Worm (Caenorhabditis elegans) whole organism, L4 larva: ENCODE results near the gene unc-1.
A peak's percentile ranks its signal among the peaks of the same experiment; 100 is the strongest.

Source experiments
- F10B5.3 ChIP-seq: sonication (generic microtip); optimal IDR thresholded peaks from 2 replicates; lab custom pipeline; 2016; ENCODE audit warnings: mild to moderate bottlenecking, missing genetic modification characterization, missing compliant biosample characterization
- F26F4.8 ChIP-seq: fragments of 200-800 bp; sonication (Bioruptor generic); conservative IDR thresholded peaks from 2 replicates; pipeline ENCODE4 v1.3.6; 2022; ENCODE audit warnings: missing genetic modification characterization, missing compliant biosample characterization
- F37D6.2 ChIP-seq: sonication (generic microtip); optimal IDR thresholded peaks from 2 replicates; lab custom pipeline; 2016; ENCODE audit warnings: mild to moderate bottlenecking, missing genetic modification characterization, missing compliant biosample characterization
- R02D3.7 ChIP-seq: fragments of 150-350 bp; sonication (generic microtip); optimal IDR thresholded peaks from 3 replicates; lab custom pipeline; 2014; ENCODE audit warnings: missing biosample characterization, missing genetic modification characterization
- Y75B8A.6 ChIP-seq: fragments of 200-800 bp; sonication (Bioruptor generic); IDR thresholded peaks from 2 replicates; pipeline ENCODE4 v1.3.6; 2022; ENCODE audit warnings: missing genetic modification reagents, missing genetic modification characterization, missing compliant biosample characterization
- ZK546.5 ChIP-seq, 2 experiments: sonication (generic microtip); optimal IDR thresholded peaks; 2 replicates each; lab custom pipeline; 2017; ENCODE audit warnings: missing biosample characterization in 2 of 2, missing genetic modification characterization in 2 of 2
- aha-1 ChIP-seq: fragments of 150-350 bp; peaks from one replicate; lab custom pipeline; 2014; ENCODE audit warnings: missing biosample characterization, missing genetic modification characterization
- ama-1 ChIP-seq: fragments of 150-350 bp; optimal IDR thresholded peaks from 2 replicates; lab custom pipeline; 2014; ENCODE audit warnings: inconsistent platforms, mixed read lengths
- ceh-44 ChIP-seq: fragments of 200-800 bp; sonication (Bioruptor generic); IDR thresholded peaks from 2 replicates; pipeline ENCODE4 v1.3.6; 2022; ENCODE audit warnings: missing genetic modification reagents, missing genetic modification characterization, missing compliant biosample characterization
- ceh-82 ChIP-seq: sonication (generic microtip); optimal IDR thresholded peaks from 2 replicates; lab custom pipeline; 2017; ENCODE audit warnings: missing biosample characterization, missing genetic modification characterization
- cey-2 ChIP-seq: sonication (generic microtip); optimal IDR thresholded peaks from 3 replicates; lab custom pipeline; 2017; ENCODE audit warnings: missing genetic modification characterization, mild to moderate bottlenecking, missing compliant biosample characterization, antibody characterized with exemption, borderline replicate concordance; ENCODE audit not compliant: insufficient read depth
- ctbp-1 ChIP-seq: fragments of 200-800 bp; sonication (Bioruptor generic); IDR thresholded peaks from 2 replicates; pipeline ENCODE4 v1.3.6; 2022; ENCODE audit warnings: missing genetic modification reagents, missing genetic modification characterization, missing compliant biosample characterization
- dmd-6 ChIP-seq: fragments of 200-800 bp; sonication (Bioruptor generic); IDR thresholded peaks from 2 replicates; pipeline ENCODE4 v1.3.6; 2022; ENCODE audit warnings: missing genetic modification reagents, missing genetic modification characterization, missing compliant biosample characterization
- dmd-8 ChIP-seq: fragments of 200-800 bp; sonication (Bioruptor generic); IDR thresholded peaks from 2 replicates; pipeline ENCODE4 v1.3.6; 2022; ENCODE audit warnings: missing genetic modification characterization, missing compliant biosample characterization
- dmd-9 ChIP-seq: fragments of 200-800 bp; sonication (Bioruptor generic); IDR thresholded peaks from 2 replicates; pipeline ENCODE4 v1.3.6; 2022; ENCODE audit warnings: missing genetic modification reagents, missing genetic modification characterization, missing compliant biosample characterization
- egl-43 ChIP-seq: fragments of 200-800 bp; sonication (Bioruptor generic); IDR thresholded peaks from 2 replicates; pipeline ENCODE4 v1.3.6; 2022; ENCODE audit warnings: missing genetic modification reagents, missing genetic modification characterization, missing compliant biosample characterization
- fkh-10 ChIP-seq: fragments of 150-350 bp; optimal IDR thresholded peaks from 2 replicates; lab custom pipeline; 2014; ENCODE audit warnings: missing biosample characterization, missing genetic modification reagents, missing genetic modification characterization
- fos-1 ChIP-seq: fragments of 150-350 bp; optimal IDR thresholded peaks from 2 replicates; lab custom pipeline; 2014; ENCODE audit warnings: missing biosample characterization, missing genetic modification characterization
- hif-1 ChIP-seq, 2 experiments: sonication (generic microtip); optimal IDR thresholded peaks; 2 replicates each; lab custom pipeline; 2016 to 2017; ENCODE audit warnings: missing compliant biosample characterization in 2 of 2, missing genetic modification characterization in 2 of 2, missing genetic modification reagents in 2 of 2, missing genotype in 2 of 2, mild to moderate bottlenecking in 1 of 2
- hlh-11 ChIP-seq: fragments of 200-800 bp; sonication (Bioruptor generic); optimal IDR thresholded peaks from 2 replicates; lab custom pipeline; 2018; ENCODE audit warnings: mild to moderate bottlenecking, missing genetic modification characterization, missing compliant biosample characterization
- hlh-30 ChIP-seq: sonication (generic microtip); optimal IDR thresholded peaks from 2 replicates; lab custom pipeline; 2017; ENCODE audit warnings: antibody characterized with exemption, mild to moderate bottlenecking, missing genetic modification characterization, missing compliant biosample characterization; ENCODE audit not compliant: insufficient read depth
- lin-38 ChIP-seq: fragments of 200-800 bp; sonication (Bioruptor generic); IDR thresholded peaks from 2 replicates; pipeline ENCODE4 v1.3.6; 2022; ENCODE audit warnings: missing genetic modification reagents, missing genetic modification characterization, missing compliant biosample characterization
- lin-39 ChIP-seq: fragments of 150-350 bp; optimal IDR thresholded peaks from 2 replicates; lab custom pipeline; 2014; ENCODE audit warnings: missing biosample characterization, missing genetic modification reagents, missing genetic modification characterization
- madf-9 ChIP-seq: fragments of 200-800 bp; sonication (Bioruptor generic); conservative IDR thresholded peaks from 2 replicates; pipeline ENCODE4 v1.3.6; 2022; ENCODE audit warnings: missing genetic modification reagents, missing genetic modification characterization, missing compliant biosample characterization
- mdl-1 ChIP-seq, 2 experiments: fragments of 150-350 bp in 1 of 2; sonication (generic microtip) in 1 of 2; optimal IDR thresholded peaks; 2 replicates each; lab custom pipeline; 2014 to 2017; ENCODE audit warnings: missing biosample characterization in 2 of 2, missing genetic modification characterization in 2 of 2
- mdt-29 ChIP-seq: fragments of 200-800 bp; sonication (Bioruptor generic); IDR thresholded peaks from 2 replicates; pipeline ENCODE4 v1.3.6; 2022; ENCODE audit warnings: missing genetic modification reagents, missing genetic modification characterization, missing compliant biosample characterization
- mep-1 ChIP-seq: fragments of 150-350 bp; sonication (generic microtip); optimal IDR thresholded peaks from 3 replicates; lab custom pipeline; 2014; ENCODE audit warnings: missing biosample characterization, missing genetic modification characterization
- mxl-3 ChIP-seq: fragments of 200-800 bp; sonication (Bioruptor generic); optimal IDR thresholded peaks from 2 replicates; lab custom pipeline; 2018; ENCODE audit warnings: mild to moderate bottlenecking, missing genetic modification characterization, missing compliant biosample characterization
- nhr-111 ChIP-seq: fragments of 200-800 bp; sonication (Bioruptor generic); optimal IDR thresholded peaks from 2 replicates; lab custom pipeline; 2018; ENCODE audit warnings: mild to moderate bottlenecking, missing genetic modification characterization, missing compliant biosample characterization
- nhr-25 ChIP-seq: sonication (generic microtip); optimal IDR thresholded peaks from 2 replicates; lab custom pipeline; 2017; ENCODE audit warnings: missing genetic modification characterization, mild to moderate bottlenecking, missing compliant biosample characterization, antibody characterized with exemption, moderate library complexity, borderline replicate concordance; ENCODE audit not compliant: insufficient read depth
- nhr-48 ChIP-seq: sonication (generic microtip); optimal IDR thresholded peaks from 2 replicates; lab custom pipeline; 2016; ENCODE audit warnings: mild to moderate bottlenecking, missing genetic modification characterization, missing compliant biosample characterization
- nhr-77 ChIP-seq: fragments of 150-350 bp; optimal IDR thresholded peaks from 2 replicates; lab custom pipeline; 2014; ENCODE audit warnings: missing biosample characterization, missing genetic modification characterization
- php-3 ChIP-seq: fragments of 200-800 bp; sonication (Bioruptor generic); IDR thresholded peaks from 2 replicates; pipeline ENCODE4 v1.3.6; 2022; ENCODE audit warnings: missing genetic modification reagents, missing genetic modification characterization, missing compliant biosample characterization
- rbr-2 ChIP-seq: sonication (generic microtip); optimal IDR thresholded peaks from 2 replicates; lab custom pipeline; 2016; ENCODE audit warnings: missing genotype, missing genetic modification characterization, missing compliant biosample characterization
- saeg-2 ChIP-seq: fragments of 200-800 bp; sonication (Bioruptor generic); IDR thresholded peaks from 2 replicates; pipeline ENCODE4 v1.3.6; 2022; ENCODE audit warnings: missing genetic modification reagents, missing genetic modification characterization, missing compliant biosample characterization
- sdz-12 ChIP-seq: fragments of 200-800 bp; sonication (Bioruptor generic); optimal IDR thresholded peaks from 2 replicates; lab custom pipeline; 2018; ENCODE audit warnings: mild to moderate bottlenecking, missing genetic modification characterization, missing compliant biosample characterization
- set-16 ChIP-seq: fragments of 200-800 bp; sonication (Bioruptor generic); IDR thresholded peaks from 2 replicates; pipeline ENCODE4 v1.3.6; 2022; ENCODE audit warnings: missing genetic modification reagents, missing genetic modification characterization, missing compliant biosample characterization
- spr-1 ChIP-seq: sonication (generic microtip); optimal IDR thresholded peaks from 2 replicates; lab custom pipeline; 2016; ENCODE audit warnings: mild to moderate bottlenecking, missing genetic modification characterization, missing compliant biosample characterization
- spr-3 ChIP-seq: fragments of 200-800 bp; sonication (Bioruptor generic); optimal IDR thresholded peaks from 2 replicates; lab custom pipeline; 2018; ENCODE audit warnings: mild to moderate bottlenecking, missing genetic modification characterization, missing compliant biosample characterization
- tra-1 ChIP-seq: fragments of 200-800 bp; sonication (Bioruptor generic); IDR thresholded peaks from 2 replicates; pipeline ENCODE4 v1.3.6; 2022; ENCODE audit warnings: missing genetic modification reagents, missing genetic modification characterization, missing compliant biosample characterization
- unc-130 ChIP-seq: sonication (generic microtip); optimal IDR thresholded peaks from 2 replicates; lab custom pipeline; 2016; ENCODE audit warnings: missing genetic modification reagents, missing genetic modification characterization, missing compliant biosample characterization
- unc-62 ChIP-seq, 3 experiments: fragments of 150-350 bp in 1 of 3; sonication (generic microtip); optimal IDR thresholded peaks in 2 of 3; peaks in 1 of 3; 1 replicate in 1 of 3; 2 replicates in 2 of 3; lab custom pipeline; 2014 to 2017; ENCODE audit warnings: missing biosample characterization in 3 of 3, missing genetic modification characterization in 3 of 3, missing genetic modification reagents in 3 of 3, missing genotype in 1 of 3
- zag-1 ChIP-seq: fragments of 150-350 bp; optimal IDR thresholded peaks from 2 replicates; lab custom pipeline; 2014; ENCODE audit warnings: missing biosample characterization, missing genetic modification characterization
- zfp-2 ChIP-seq: sonication (generic microtip); optimal IDR thresholded peaks from 2 replicates; lab custom pipeline; 2016; ENCODE audit warnings: mild to moderate bottlenecking, missing genetic modification characterization, missing compliant biosample characterization
- zfp-3 ChIP-seq: fragments of 200-800 bp; sonication (Bioruptor generic); conservative IDR thresholded peaks from 2 replicates; pipeline ENCODE4 v1.3.6; 2022; ENCODE audit warnings: missing genetic modification reagents, missing genetic modification characterization, missing compliant biosample characterization
- zip-2 ChIP-seq: fragments of 150-350 bp; optimal IDR thresholded peaks from 2 replicates; lab custom pipeline; 2014; ENCODE audit warnings: missing biosample characterization, missing genetic modification characterization

The unc-1 gene

ce11 chrX:1064064-1064463, 1.8 kb upstream of the unc-1 start (continued):
- TF ChIP-seq zip-2 (tag; lab: Kevin White, UChicago) (no peak), ZK546.5 (tag; optimal IDR thresholded peaks at IDR 0.05; lab: Kevin White, UChicago) (no peak), ama-1 (lab: Kevin White, UChicago) (no peak), unc-130 (GFP tag; lab: Kevin White, UChicago) (no peak), zag-1 (tag; lab: Kevin White, UChicago) (no peak), F26F4.8 (GFP tag; lab: Robert Waterston, UW) (no peak), ctbp-1 (GFP tag; lab: Robert Waterston, UW) (peak; percentile 79), egl-43 (GFP tag; lab: Robert Waterston, UW) (no peak), set-16 (GFP tag; lab: Robert Waterston, UW) (peak; percentile 99), mxl-3 (GFP tag; lab: Kevin White, UChicago) (peak; percentile 66), mdt-29 (GFP tag; lab: Robert Waterston, UW) (no peak), F37D6.2 (tag; lab: Kevin White, UChicago) (peak; percentile 72), dmd-9 (GFP tag; lab: Robert Waterston, UW) (0 out of 2 replicates have a peak, but pooled peaks have one; percentile 36), zfp-3 (no peak), dmd-6 (peak; percentile 36), tra-1 (GFP tag; lab: Robert Waterston, UW) (0 out of 2 replicates have a peak, but pooled peaks have one; percentile 7), nhr-111 (GFP tag; lab: Kevin White, UChicago) (no peak), hlh-11 (tag; lab: Kevin White, UChicago) (peak; percentile 48), hif-1 (tag; optimal IDR thresholded peaks at IDR 0.05; lab: Kevin White, UChicago) (peak in 1 of 2 experiments; percentile 38), lin-38 (GFP tag; lab: Robert Waterston, UW) (0 out of 2 replicates have a peak, but pooled peaks have one; percentile 9), mdl-1 (tag; optimal IDR thresholded peaks at IDR 0.05; lab: Kevin White, UChicago) (peak in 1 of 2 experiments; percentile 70), lin-39 (tag; lab: Kevin White, UChicago) (peak; percentile 23), F10B5.3 (tag; lab: Kevin White, UChicago) (no peak), nhr-77 (no peak), hlh-30 (peak; percentile 69), rbr-2 (peak; percentile 83)

DNA sequence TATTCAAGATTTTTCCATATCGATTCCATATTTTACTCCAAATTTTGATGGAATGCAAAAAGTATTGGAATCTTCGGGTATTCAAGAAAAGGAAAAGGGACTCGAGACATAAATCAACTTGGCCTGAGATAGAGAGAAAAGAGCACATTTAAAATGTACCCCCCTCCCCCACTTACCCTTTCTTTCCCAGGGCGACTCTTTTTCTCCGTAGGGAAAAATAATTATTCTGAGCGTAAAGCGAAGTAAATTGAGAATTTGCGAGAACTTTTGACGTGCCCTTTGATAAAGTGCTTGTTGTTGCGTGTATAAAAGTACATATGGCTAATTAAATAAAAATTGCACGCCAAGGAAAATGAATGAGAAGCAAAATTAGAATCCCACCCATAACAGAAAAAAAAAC, 1.5 kb downstream of the unc-1 start:
- no peak for TF ChIP-seq spr-1 (tag; lab: Kevin White, UChicago)
- TF ChIP-seq sdz-12 (GFP tag; lab: Kevin White, UChicago) = no peak
- TF ChIP-seq zfp-2 (tag; lab: Kevin White, UChicago) = no peak
- TF ChIP-seq ceh-44 (GFP tag; lab: Robert Waterston, UW) = no peak
- TF ChIP-seq Y75B8A.6 (GFP tag; lab: Robert Waterston, UW) = no peak
- no peak for TF ChIP-seq fos-1
- TF ChIP-seq zfp-3 = no peak
- no peak for TF ChIP-seq dmd-9 (GFP tag; lab: Robert Waterston, UW)
- TF ChIP-seq zag-1 (tag; lab: Kevin White, UChicago) = no peak
- no peak for TF ChIP-seq spr-3

ce11 chrX:1057821-1058377, 4.4 kb downstream of the unc-1 start:
- TF ChIP-seq mdl-1 (tag; optimal IDR thresholded peaks at IDR 0.05; lab: Kevin White, UChicago) = no peak
- TF ChIP-seq fkh-10 (GFP tag; lab: Kevin White, UChicago) = peak; percentile 46
- TF ChIP-seq unc-130 (GFP tag; lab: Kevin White, UChicago) = no peak
- no peak for TF ChIP-seq R02D3.7 (tag; lab: Kevin White, UChicago)
- no peak for TF ChIP-seq dmd-8 (GFP tag; lab: Robert Waterston, UW)
- TF ChIP-seq php-3 = no peak
- no peak for TF ChIP-seq mdt-29 (GFP tag; lab: Robert Waterston, UW)
- no peak for TF ChIP-seq zfp-2 (tag; lab: Kevin White, UChicago)
- TF ChIP-seq saeg-2 (GFP tag; lab: Robert Waterston, UW) = no peak
- TF ChIP-seq spr-1 (tag; lab: Kevin White, UChicago) = no peak
- TF ChIP-seq aha-1 (tag; lab: Kevin White, UChicago) = peak; percentile 80
- no peak for TF ChIP-seq ama-1 (lab: Kevin White, UChicago)
- TF ChIP-seq cey-2 (tag; lab: Kevin White, UChicago) = no peak
- TF ChIP-seq ceh-82 (tag; lab: Kevin White, UChicago) = no peak
- TF ChIP-seq unc-62 (GFP tag; optimal IDR thresholded peaks at IDR 0.05 in 1 of 2; lab: Kevin White, UChicago) = no peak
- TF ChIP-seq unc-62 (tag; optimal IDR thresholded peaks at IDR 0.05; lab: Kevin White, UChicago) = no peak
- no peak for TF ChIP-seq nhr-25 (tag; lab: Kevin White, UChicago)
- TF ChIP-seq madf-9 (GFP tag; lab: Robert Waterston, UW) = no peak
- TF ChIP-seq hif-1 (tag; optimal IDR thresholded peaks at IDR 0.05; lab: Kevin White, UChicago) = no peak
- TF ChIP-seq set-16 (GFP tag; lab: Robert Waterston, UW) = peak; percentile 86
- no peak for TF ChIP-seq nhr-48
- no peak for TF ChIP-seq mep-1
- no peak for TF ChIP-seq sdz-12 (GFP tag; lab: Kevin White, UChicago)
